Fruit fly (Drosophila melanogaster) whole organism, prepupa: ENCODE results near the gene CG8326.

Source experiments
- Blimp-1 ChIP-seq: fragments of 200-800 bp; sonication (Bioruptor generic); optimal IDR thresholded peaks from 3 replicates; lab custom pipeline; 2017; ENCODE audit warnings: missing biosample characterization, missing genetic modification characterization, mild to moderate bottlenecking, moderate library complexity, missing genetic modification reagents
- CG10669 ChIP-seq: fragments of 200-800 bp; sonication (Bioruptor generic); optimal IDR thresholded peaks from 3 replicates; lab custom pipeline; 2018; ENCODE audit warnings: missing biosample characterization, mild to moderate bottlenecking, missing genetic modification characterization, moderate library complexity
- CG11294 ChIP-seq: fragments of 200-800 bp; sonication (Bioruptor generic); IDR thresholded peaks from 2 replicates; pipeline ENCODE4 v1.3.6; 2022; ENCODE audit warnings: missing biosample characterization, missing genetic modification characterization
- CG11762 ChIP-seq: fragments of 200-800 bp; sonication (Bioruptor generic); optimal IDR thresholded peaks from 3 replicates; lab custom pipeline; 2016; ENCODE audit warnings: missing biosample characterization, missing genetic modification characterization; ENCODE audit not compliant: insufficient read depth
- CG15336 ChIP-seq: fragments of 200-800 bp; sonication (Bioruptor generic); IDR thresholded peaks from 2 replicates; pipeline ENCODE4 v1.3.6; 2022; ENCODE audit warnings: missing biosample characterization, missing genetic modification characterization
- CG1621 ChIP-seq: fragments of 200-800 bp; sonication (Bioruptor generic); optimal IDR thresholded peaks from 3 replicates; lab custom pipeline; 2018; ENCODE audit warnings: missing biosample characterization, mild to moderate bottlenecking, missing genetic modification characterization
- CG3032 ChIP-seq: fragments of 200-800 bp; optimal IDR thresholded peaks from 2 replicates; lab custom pipeline; 2019; ENCODE audit warnings: missing biosample characterization, mild to moderate bottlenecking, missing genetic modification characterization, moderate library complexity
- CG32006 ChIP-seq: fragments of 200-800 bp; sonication (Bioruptor generic); optimal IDR thresholded peaks from 3 replicates; lab custom pipeline; 2017; ENCODE audit warnings: missing biosample characterization, mild to moderate bottlenecking, missing genetic modification characterization
- CG3919 ChIP-seq: fragments of 200-800 bp; sonication (Bioruptor generic); optimal IDR thresholded peaks from 3 replicates; lab custom pipeline; 2016; ENCODE audit warnings: missing biosample characterization, missing genetic modification characterization
- CG4318 ChIP-seq: fragments of 200-800 bp; sonication (Bioruptor generic); optimal IDR thresholded peaks from 3 replicates; lab custom pipeline; 2017; ENCODE audit warnings: missing biosample characterization, mild to moderate bottlenecking, missing genetic modification characterization
- CG6163 ChIP-seq: fragments of 200-800 bp; sonication (Bioruptor generic); IDR thresholded peaks from 3 replicates; pipeline ENCODE4 v1.3.6; 2022; ENCODE audit warnings: missing biosample characterization, missing genetic modification characterization
- CG6276 ChIP-seq: fragments of 200-800 bp; sonication (Bioruptor generic); optimal IDR thresholded peaks from 2 replicates; lab custom pipeline; 2017; ENCODE audit warnings: missing biosample characterization, mild to moderate bottlenecking, missing genetic modification characterization
- CG6808 ChIP-seq: fragments of 200-800 bp; sonication (Bioruptor generic); optimal IDR thresholded peaks from 3 replicates; lab custom pipeline; 2017; ENCODE audit warnings: missing biosample characterization, missing genetic modification characterization, mild to moderate bottlenecking, moderate library complexity, missing genetic modification reagents
- CG6854 ChIP-seq: fragments of 200-800 bp; sonication (Bioruptor generic); optimal IDR thresholded peaks from 2 replicates; lab custom pipeline; 2017; ENCODE audit warnings: missing biosample characterization, mild to moderate bottlenecking, missing genetic modification characterization
- CG7368 ChIP-seq: fragments of 200-800 bp; sonication (Bioruptor generic); optimal IDR thresholded peaks from 3 replicates; lab custom pipeline; 2016; ENCODE audit warnings: missing biosample characterization, missing genetic modification characterization
- CG8119 ChIP-seq: fragments of 200-800 bp; sonication (Bioruptor generic); IDR thresholded peaks from 3 replicates; pipeline ENCODE4 v1.3.6; 2022; ENCODE audit warnings: missing biosample characterization, missing genetic modification characterization
- CG9139 ChIP-seq: fragments of 200-800 bp; sonication (Bioruptor generic); optimal IDR thresholded peaks from 3 replicates; lab custom pipeline; 2017; ENCODE audit warnings: missing biosample characterization, mild to moderate bottlenecking, missing genetic modification characterization
- Eip75B ChIP-seq: fragments of 200-800 bp; sonication (Bioruptor generic); optimal IDR thresholded peaks from 3 replicates; lab custom pipeline; 2016; ENCODE audit warnings: missing biosample characterization, missing genetic modification characterization
- Eip78C ChIP-seq: fragments of 200-800 bp; sonication (Bioruptor generic); peaks from one replicate; lab custom pipeline; 2016; ENCODE audit warnings: missing biosample characterization, missing genetic modification characterization
- Eip93F ChIP-seq: fragments of 200-800 bp; sonication (Bioruptor generic); optimal IDR thresholded peaks from 2 replicates; lab custom pipeline; 2016; ENCODE audit warnings: missing biosample characterization, mild to moderate bottlenecking, missing genetic modification characterization
- Ets21C ChIP-seq: fragments of 200-800 bp; sonication (Bioruptor generic); optimal IDR thresholded peaks from 3 replicates; lab custom pipeline; 2016; ENCODE audit warnings: missing biosample characterization, missing genetic modification characterization
- Gug ChIP-seq: fragments of 200-800 bp; sonication (Bioruptor generic); IDR thresholded peaks from 2 replicates; pipeline ENCODE4 v1.3.6; 2022; ENCODE audit warnings: missing biosample characterization, missing genetic modification characterization
- Hr38 ChIP-seq: sonication (Bioruptor generic); optimal IDR thresholded peaks from 2 replicates; lab custom pipeline; 2016; ENCODE audit warnings: missing biosample characterization, missing genetic modification characterization
- Hr39 ChIP-seq: fragments of 200-800 bp; sonication (Bioruptor generic); optimal IDR thresholded peaks from 2 replicates; lab custom pipeline; 2016; ENCODE audit warnings: missing biosample characterization, missing genetic modification characterization
- Hr4 ChIP-seq: fragments of 200-800 bp; sonication (Bioruptor generic); optimal IDR thresholded peaks from 3 replicates; lab custom pipeline; 2016; ENCODE audit warnings: missing biosample characterization, missing genetic modification characterization
- Lpt ChIP-seq: fragments of 200-800 bp; sonication (Bioruptor generic); optimal IDR thresholded peaks from 3 replicates; lab custom pipeline; 2016; ENCODE audit warnings: missing biosample characterization, missing genetic modification characterization
- OdsH ChIP-seq: fragments of 200-800 bp; sonication (Bioruptor generic); optimal IDR thresholded peaks from 3 replicates; lab custom pipeline; 2016; ENCODE audit warnings: missing biosample characterization, missing genetic modification characterization
- Smox ChIP-seq: fragments of 200-800 bp; sonication (Bioruptor generic); optimal IDR thresholded peaks from 3 replicates; lab custom pipeline; 2016; ENCODE audit warnings: missing biosample characterization, missing genetic modification characterization
- Sox102F ChIP-seq: fragments of 200-800 bp; sonication (Bioruptor generic); optimal IDR thresholded peaks from 2 replicates; lab custom pipeline; 2016; ENCODE audit warnings: missing biosample characterization, mild to moderate bottlenecking, missing genetic modification characterization
- Sox14 ChIP-seq: fragments of 200-800 bp; sonication (Bioruptor generic); optimal IDR thresholded peaks from 3 replicates; lab custom pipeline; 2016; ENCODE audit warnings: missing biosample characterization, missing genetic modification characterization
- Sox15 ChIP-seq: fragments of 200-800 bp; sonication (Bioruptor generic); optimal IDR thresholded peaks from 3 replicates; lab custom pipeline; 2016; ENCODE audit warnings: missing biosample characterization, missing genetic modification characterization
- achi ChIP-seq: fragments of 200-800 bp; sonication (Bioruptor generic); optimal IDR thresholded peaks from 3 replicates; lab custom pipeline; 2016; ENCODE audit warnings: missing biosample characterization, missing genetic modification characterization
- acj6 ChIP-seq: fragments of 200-800 bp; sonication (Bioruptor generic); optimal IDR thresholded peaks from 3 replicates; lab custom pipeline; 2016; ENCODE audit warnings: missing biosample characterization, missing genetic modification characterization
- dac ChIP-seq: fragments of 200-800 bp; sonication (Bioruptor generic); optimal IDR thresholded peaks from 2 replicates; lab custom pipeline; 2017; ENCODE audit warnings: missing biosample characterization, mild to moderate bottlenecking, missing genetic modification characterization
- dsx ChIP-seq: fragments of 200-800 bp; optimal IDR thresholded peaks from 3 replicates; lab custom pipeline; 2019; ENCODE audit warnings: missing biosample characterization, mild to moderate bottlenecking, missing genetic modification characterization, moderate library complexity; ENCODE audit not compliant: poor library complexity, severe bottlenecking
- eg ChIP-seq: fragments of 200-800 bp; sonication (Bioruptor generic); IDR thresholded peaks from 3 replicates; pipeline ENCODE4 v1.3.6; 2022; ENCODE audit warnings: missing biosample characterization, missing genetic modification characterization
- esn ChIP-seq: fragments of 200-800 bp; sonication (Bioruptor generic); optimal IDR thresholded peaks from 2 replicates; lab custom pipeline; 2016; ENCODE audit warnings: missing biosample characterization, mild to moderate bottlenecking, missing genetic modification characterization, moderate library complexity
- fd59A ChIP-seq: fragments of 200-800 bp; sonication (Bioruptor generic); optimal IDR thresholded peaks from 2 replicates; lab custom pipeline; 2017; ENCODE audit warnings: missing biosample characterization, mild to moderate bottlenecking, missing genetic modification characterization, missing genetic modification reagents
- fkh ChIP-seq: fragments of 200-800 bp; sonication (Bioruptor generic); optimal IDR thresholded peaks from 3 replicates; lab custom pipeline; 2017; ENCODE audit warnings: missing biosample characterization, mild to moderate bottlenecking, missing genetic modification characterization, moderate library complexity
- pdm3 ChIP-seq: fragments of 200-800 bp; sonication (Bioruptor generic); optimal IDR thresholded peaks from 3 replicates; lab custom pipeline; 2016; ENCODE audit warnings: missing biosample characterization, missing genetic modification characterization
- salr ChIP-seq, 2 experiments: fragments of 200-800 bp; sonication (Bioruptor generic); optimal IDR thresholded peaks; 3 replicates each; lab custom pipeline; 2016 to 2018; ENCODE audit warnings: missing biosample characterization in 2 of 2, missing genetic modification characterization in 2 of 2, mild to moderate bottlenecking in 1 of 2
- spab ChIP-seq: fragments of 200-800 bp; sonication (Bioruptor generic); optimal IDR thresholded peaks from 2 replicates; lab custom pipeline; 2017; ENCODE audit warnings: missing biosample characterization, mild to moderate bottlenecking, missing genetic modification characterization, missing genetic modification reagents
- svp ChIP-seq: fragments of 200-800 bp; sonication (Bioruptor generic); peaks from one replicate; lab custom pipeline; 2016; ENCODE audit warnings: missing biosample characterization, missing genetic modification characterization
- topi ChIP-seq: fragments of 200-800 bp; sonication (Bioruptor generic); optimal IDR thresholded peaks from 3 replicates; lab custom pipeline; 2016; ENCODE audit warnings: missing biosample characterization, missing genetic modification characterization
- vri ChIP-seq: fragments of 200-800 bp; sonication (Bioruptor generic); optimal IDR thresholded peaks from 3 replicates; lab custom pipeline; 2016; ENCODE audit warnings: missing biosample characterization, mild to moderate bottlenecking, missing genetic modification characterization

CG8326 gene

dm6 chrX:17581606-17582281, 47.5 kb downstream of the CG8326 start (continued):
- peak; percentile 61 for TF ChIP-seq CG3919 (GFP tag; lab: Kevin White, UChicago)
- TF ChIP-seq CG32006 (GFP tag; lab: Kevin White, UChicago): peak; percentile 61
- peak; percentile 56 for TF ChIP-seq CG11762 (GFP tag; lab: Kevin White, UChicago)
- peak; percentile 66 for TF ChIP-seq dsx (GFP tag; lab: Kevin White, UChicago)
- TF ChIP-seq CG15336 (GFP tag; lab: Robert Waterston, UW): no peak
- 0 out of 3 replicates have a peak, but pooled peaks have one; percentile 30 for TF ChIP-seq CG8119 (GFP tag; lab: Robert Waterston, UW)
- TF ChIP-seq Hr39 (GFP tag; lab: Kevin White, UChicago): no peak
- TF ChIP-seq CG10669 (GFP tag; lab: Kevin White, UChicago): peak; percentile 59
- no peak for TF ChIP-seq topi (GFP tag; lab: Kevin White, UChicago)
- peak; percentile 57 for TF ChIP-seq OdsH
- 0 out of 2 replicates have a peak, but pooled peaks have one; percentile 13 for TF ChIP-seq Gug (GFP tag; lab: Robert Waterston, UW)
- no peak for TF ChIP-seq Blimp-1 (GFP tag; lab: Kevin White, UChicago)
- peak; percentile 17 for TF ChIP-seq Eip75B (GFP tag; lab: Kevin White, UChicago)
- no peak for TF ChIP-seq Ets21C (GFP tag; lab: Kevin White, UChicago)
- no peak for TF ChIP-seq Eip93F
- TF ChIP-seq spab: peak; percentile 43
- TF ChIP-seq, all 60 proteins: peak for 38

dm6 chrX:17580954-17581353, 48.3 kb downstream of the CG8326 start:
- TF ChIP-seq CG3032 (tag; lab: Kevin White, UChicago): no peak
- TF ChIP-seq CG4318 (GFP tag; lab: Kevin White, UChicago): no peak
- no peak for TF ChIP-seq Eip78C (GFP tag; lab: Kevin White, UChicago)
- no peak for TF ChIP-seq CG6808 (GFP tag; lab: Kevin White, UChicago)
- TF ChIP-seq CG11294: no peak
- no peak for TF ChIP-seq acj6 (GFP tag; lab: Kevin White, UChicago)
- no peak for TF ChIP-seq CG15336 (GFP tag; lab: Robert Waterston, UW)
- no peak for TF ChIP-seq Sox14 (GFP tag; lab: Kevin White, UChicago)
- no peak for TF ChIP-seq Smox (GFP tag; lab: Kevin White, UChicago)
- no peak for TF ChIP-seq CG9139 (GFP tag; lab: Kevin White, UChicago)
- no peak for TF ChIP-seq vri (GFP tag; lab: Kevin White, UChicago)
- no peak for TF ChIP-seq CG1621 (tag; lab: Kevin White, UChicago)
- no peak for TF ChIP-seq eg (GFP tag; lab: Robert Waterston, UW)
- TF ChIP-seq CG6854 (GFP tag; lab: Kevin White, UChicago): no peak
- TF ChIP-seq achi: no peak
- no peak for TF ChIP-seq Sox15 (GFP tag; lab: Kevin White, UChicago)
- TF ChIP-seq OdsH: no peak
- TF ChIP-seq dac (GFP tag; lab: Kevin White, UChicago): no peak
- TF ChIP-seq pdm3: no peak

- no peak for TF ChIP-seq Lpt (GFP tag; lab: Kevin White, UChicago)
- TF ChIP-seq Hr4 (GFP tag; lab: Kevin White, UChicago): peak; percentile 30
- no peak for TF ChIP-seq salr (GFP tag; optimal IDR thresholded peaks at IDR 0.05; lab: Kevin White, UChicago)
- TF ChIP-seq svp (GFP tag; lab: Kevin White, UChicago): no peak
- peak; percentile 40 for TF ChIP-seq Smox (GFP tag; lab: Kevin White, UChicago)
- TF ChIP-seq esn (GFP tag; lab: Kevin White, UChicago): peak; percentile 42
- peak; percentile 40 for TF ChIP-seq Sox102F (GFP tag; lab: Kevin White, UChicago)
- TF ChIP-seq eg (GFP tag; lab: Robert Waterston, UW): peak; percentile 56; the same call in 2 of the 3 replicates
- TF ChIP-seq dac (GFP tag; lab: Kevin White, UChicago): no peak
- 0 out of 3 replicates have a peak, but pooled peaks have one; percentile 19 for TF ChIP-seq CG6163 (GFP tag; lab: Robert Waterston, UW)
- TF ChIP-seq CG3032 (tag; lab: Kevin White, UChicago): no peak
- TF ChIP-seq pdm3: peak; percentile 47
- TF ChIP-seq topi (GFP tag; lab: Kevin White, UChicago): no peak
- TF ChIP-seq fkh: peak; percentile 20
- no peak for TF ChIP-seq Hr38 (GFP tag; lab: Kevin White, UChicago)
- TF ChIP-seq Blimp-1 (GFP tag; lab: Kevin White, UChicago): no peak
- TF ChIP-seq Eip78C (GFP tag; lab: Kevin White, UChicago): peak; percentile 62
- TF ChIP-seq Sox14 (GFP tag; lab: Kevin White, UChicago): peak; percentile 26
- TF ChIP-seq CG6276 (GFP tag; lab: Kevin White, UChicago): peak; percentile 42
- no peak for TF ChIP-seq CG7368
- TF ChIP-seq Sox15 (GFP tag; lab: Kevin White, UChicago): no peak
- TF ChIP-seq CG6808 (GFP tag; lab: Kevin White, UChicago): no peak
- TF ChIP-seq fd59A (GFP tag; lab: Kevin White, UChicago): no peak
Observed at dm6 chrX:17579782-17580451, 49.4 kb downstream of the CG8326 start, which contains the start of gene CG12991. Gene CG12991, plus strand, starts transcription at chrX:17579861.
